Fruit fly (Drosophila melanogaster) whole organism, adult: ENCODE measurements around the gene Edem2.

ENCODE experiments used
- CG11617 ChIP-seq: fragments of 200-800 bp; sonication (Bioruptor generic); optimal IDR thresholded peaks from 2 replicates; lab custom pipeline; 2017; ENCODE audit warnings: mild to moderate bottlenecking, missing biosample characterization, missing genetic modification reagents, missing genetic modification characterization
- CG12768 ChIP-seq: fragments of 200-800 bp; sonication (Bioruptor generic); optimal IDR thresholded peaks from 2 replicates; lab custom pipeline; 2017; ENCODE audit warnings: missing biosample characterization, missing genetic modification characterization, mild to moderate bottlenecking, moderate library complexity, missing genetic modification reagents
- CG1620 ChIP-seq: fragments of 200-800 bp; sonication (Bioruptor generic); optimal IDR thresholded peaks from 2 replicates; lab custom pipeline; 2016; ENCODE audit warnings: missing biosample characterization, missing genetic modification characterization
- CG33017 ChIP-seq: fragments of 200-800 bp; sonication (Bioruptor generic); optimal IDR thresholded peaks from 2 replicates; lab custom pipeline; 2018; ENCODE audit warnings: missing biosample characterization, mild to moderate bottlenecking, missing genetic modification characterization, moderate library complexity
- Clk ChIP-seq: fragments of 200-800 bp; sonication (Bioruptor generic); optimal IDR thresholded peaks from 2 replicates; lab custom pipeline; 2017; ENCODE audit warnings: missing biosample characterization, missing genetic modification characterization
- Crg-1 ChIP-seq: fragments of 200-800 bp; sonication (Bioruptor generic); optimal IDR thresholded peaks from 2 replicates; lab custom pipeline; 2016; ENCODE audit warnings: missing biosample characterization, missing genetic modification characterization
- Hr96 ChIP-seq: fragments of 200-800 bp; sonication (Bioruptor generic); optimal IDR thresholded peaks from 2 replicates; lab custom pipeline; 2016; ENCODE audit warnings: missing biosample characterization, missing genetic modification characterization
- Mnt ChIP-seq: fragments of 200-800 bp; sonication (Bioruptor generic); optimal IDR thresholded peaks from 2 replicates; lab custom pipeline; 2016; ENCODE audit warnings: missing biosample characterization, mild to moderate bottlenecking, missing genetic modification characterization
- bab1 ChIP-seq: fragments of 200-800 bp; sonication (Bioruptor generic); optimal IDR thresholded peaks from 3 replicates; lab custom pipeline; 2019; ENCODE audit warnings: missing biosample characterization, mild to moderate bottlenecking, missing genetic modification characterization, moderate library complexity
- cic ChIP-seq: fragments of 200-800 bp; sonication (Bioruptor generic); optimal IDR thresholded peaks from 2 replicates; lab custom pipeline; 2017; ENCODE audit warnings: missing biosample characterization, mild to moderate bottlenecking, missing genetic modification characterization, moderate library complexity
- toe ChIP-seq: fragments of 200-800 bp; sonication (Bioruptor generic); optimal IDR thresholded peaks from 2 replicates; lab custom pipeline; 2016; ENCODE audit warnings: missing biosample characterization, missing genetic modification characterization

- TF ChIP-seq CG33017 (tag; lab: Kevin White, UChicago) (no peak), bab1 (no peak), CG1620 (GFP tag; lab: Kevin White, UChicago) (no peak), Mnt (GFP tag; lab: Kevin White, UChicago) (no peak), cic (no peak), toe (GFP tag; lab: Kevin White, UChicago) (no peak), Crg-1 (GFP tag; lab: Kevin White, UChicago) (no peak), Hr96 (GFP tag; lab: Kevin White, UChicago) (no peak), Clk (GFP tag; lab: Kevin White, UChicago) (no peak), CG11617 (GFP tag; lab: Kevin White, UChicago) (no peak), CG12768 (GFP tag; lab: Kevin White, UChicago) (no peak)
Observed at dm6 chr2L:13191052-13191678, 836 bp upstream of the Edem2 start.
